Worm (Caenorhabditis elegans) whole organism, L1 larva: ENCODE measurements around the gene pfd-2.

Experiments used
- ama-1 ChIP-seq: fragments of 150-350 bp; optimal IDR thresholded peaks from 2 replicates; lab custom pipeline; 2014
- ceh-82 ChIP-seq, 3 experiments: fragments of 150-350 bp in 1 of 3; sonication (generic microtip) in 2 of 3; optimal IDR thresholded peaks; 2 replicates each; lab custom pipeline; 2014 to 2017; ENCODE audit warnings: missing biosample characterization in 3 of 3, missing genetic modification characterization in 3 of 3
- dpl-1 ChIP-seq, 3 experiments: fragments of 150-350 bp in 2 of 3; sonication (generic microtip) in 1 of 3; optimal IDR thresholded peaks; 2 replicates each; lab custom pipeline; 2014 to 2017; ENCODE audit warnings: missing biosample characterization in 3 of 3, missing genetic modification characterization in 3 of 3, missing genetic modification reagents in 3 of 3
- elt-2 ChIP-seq: sonication (generic microtip); optimal IDR thresholded peaks from 2 replicates; lab custom pipeline; 2016; ENCODE audit warnings: missing genetic modification characterization, mild to moderate bottlenecking, inconsistent platforms, missing compliant biosample characterization, missing genetic modification reagents
- elt-3 ChIP-seq, 6 experiments: fragments of 150-350 bp in 1 of 6; sonication (generic microtip); optimal IDR thresholded peaks; 2 replicates each; lab custom pipeline; 2017 to 2018; ENCODE audit warnings: missing biosample characterization in 6 of 6, missing genetic modification characterization in 6 of 6, inconsistent platforms in 1 of 6
- fkh-4 ChIP-seq: sonication (generic microtip); optimal IDR thresholded peaks from 2 replicates; lab custom pipeline; 2016; ENCODE audit warnings: missing compliant biosample characterization, missing genetic modification characterization, borderline replicate concordance
- nhr-19 ChIP-seq: fragments of 200-800 bp; sonication (Bioruptor generic); conservative IDR thresholded peaks from 2 replicates; pipeline ENCODE4 v1.3.6; 2022; ENCODE audit warnings: missing genetic modification characterization, missing compliant biosample characterization
- pag-3 ChIP-seq: sonication (generic microtip); optimal IDR thresholded peaks from 2 replicates; lab custom pipeline; 2017; ENCODE audit warnings: missing genetic modification characterization, mild to moderate bottlenecking, missing compliant biosample characterization, antibody characterized with exemption, borderline replicate concordance; ENCODE audit not compliant: insufficient read depth
- sox-4 ChIP-seq: sonication (generic microtip); optimal IDR thresholded peaks from 2 replicates; lab custom pipeline; 2016; ENCODE audit warnings: missing genetic modification characterization, missing compliant biosample characterization
- swsn-7 ChIP-seq: sonication (generic microtip); optimal IDR thresholded peaks from 2 replicates; lab custom pipeline; 2016; ENCODE audit warnings: missing genetic modification characterization, missing compliant biosample characterization

DNA sequence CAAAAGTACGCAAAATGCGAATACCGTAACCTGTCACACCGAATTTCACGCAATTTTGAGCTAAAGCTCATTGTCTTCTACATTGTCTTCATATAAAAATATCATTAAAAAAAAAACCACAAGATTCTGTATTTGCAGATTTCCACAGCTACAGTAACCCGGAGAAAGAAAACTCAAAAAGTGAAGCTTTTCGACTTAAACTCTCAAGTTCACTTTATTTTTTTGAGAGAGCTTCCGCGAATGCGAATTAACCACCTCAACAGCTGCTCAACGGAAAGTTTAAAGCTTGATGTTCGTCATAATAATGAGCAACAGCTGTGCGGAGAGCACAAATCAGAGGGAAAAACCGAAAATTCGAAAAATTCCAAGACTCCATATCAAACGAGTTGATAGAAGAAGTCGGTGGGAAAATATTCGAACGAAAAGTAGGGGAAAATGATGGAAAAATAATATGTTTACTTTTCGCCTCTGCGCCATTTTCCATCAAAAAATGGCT lies 33.4 kb upstream of the pfd-2 start:
- no peak for TF ChIP-seq ama-1
- no peak for TF ChIP-seq fkh-4 (tag; lab: Kevin White, UChicago)
- no peak for TF ChIP-seq elt-2 (tag; lab: Kevin White, UChicago)
- TF ChIP-seq elt-3 (tag; optimal IDR thresholded peaks at IDR 0.05; lab: Kevin White, UChicago): no peak
- no peak for TF ChIP-seq pag-3 (tag; lab: Kevin White, UChicago)
- no peak for TF ChIP-seq nhr-19 (GFP tag; lab: Robert Waterston, UW)
- no peak for TF ChIP-seq dpl-1 (GFP tag; optimal IDR thresholded peaks at IDR 0.05; lab: Kevin White, UChicago)
- no peak for TF ChIP-seq swsn-7 (tag; lab: Kevin White, UChicago)
- TF ChIP-seq sox-4 (tag; lab: Kevin White, UChicago): no peak
- TF ChIP-seq ceh-82 (tag; optimal IDR thresholded peaks at IDR 0.05; lab: Kevin White, UChicago): no peak
